Worm (Caenorhabditis elegans): ENCODE data around the gene fbxa-26.

DNA sequence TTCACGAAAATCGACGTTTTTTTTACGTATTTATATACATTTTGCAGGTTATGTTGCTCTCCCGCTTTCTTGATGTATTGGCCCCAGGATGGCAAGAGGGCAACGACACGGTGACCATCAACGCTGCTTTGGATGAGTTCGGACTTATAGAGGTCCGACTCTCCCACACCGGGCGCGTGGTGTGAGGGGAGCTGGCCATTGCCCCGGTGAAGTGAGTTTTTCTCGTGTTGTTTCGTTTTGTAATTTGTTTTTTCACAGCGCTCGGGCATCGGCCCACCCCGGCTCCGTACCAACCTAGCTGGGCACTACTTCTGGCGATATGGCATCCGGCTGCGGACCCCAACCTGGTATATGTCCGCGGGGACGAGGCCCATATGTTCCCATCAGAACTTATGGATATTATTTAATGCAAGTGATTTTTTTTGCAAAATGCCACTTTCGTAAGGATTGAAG is 32.1 kb upstream of the fbxa-26 start, which contains the start of gene Y82E9BR.20:
- TF ChIP-seq flt-1 (GFP tag; IDR thresholded peaks at IDR 0.05) (no peak), ama-1 (optimal IDR thresholded peaks at IDR 0.05) (no peak), tbx-11 (GFP tag; IDR thresholded peaks at IDR 0.05) (no peak), tbx-37 (GFP tag; conservative IDR thresholded peaks at IDR 0.05) (no peak), F13C5.2 (tag; optimal IDR thresholded peaks at IDR 0.05) (no peak), sea-1 (GFP tag; conservative IDR thresholded peaks at IDR 0.05) (no peak), ceh-36 (tag; optimal IDR thresholded peaks at IDR 0.05) (no peak), aly-1 (tag; optimal IDR thresholded peaks at IDR 0.05) (no peak), hnd-1 (tag; optimal IDR thresholded peaks at IDR 0.05) (no peak), pes-1 (GFP tag; IDR thresholded peaks at IDR 0.05) (no peak), tra-4 (tag; optimal IDR thresholded peaks at IDR 0.05) (no peak), ceh-13 (GFP tag; optimal IDR thresholded peaks at IDR 0.05) (no peak)
